Worm (Caenorhabditis elegans): Measurements from ENCODE around the gene F45E4.5.
A peak's percentile ranks its signal among the peaks of the same experiment; 100 is the strongest.

DNA sequence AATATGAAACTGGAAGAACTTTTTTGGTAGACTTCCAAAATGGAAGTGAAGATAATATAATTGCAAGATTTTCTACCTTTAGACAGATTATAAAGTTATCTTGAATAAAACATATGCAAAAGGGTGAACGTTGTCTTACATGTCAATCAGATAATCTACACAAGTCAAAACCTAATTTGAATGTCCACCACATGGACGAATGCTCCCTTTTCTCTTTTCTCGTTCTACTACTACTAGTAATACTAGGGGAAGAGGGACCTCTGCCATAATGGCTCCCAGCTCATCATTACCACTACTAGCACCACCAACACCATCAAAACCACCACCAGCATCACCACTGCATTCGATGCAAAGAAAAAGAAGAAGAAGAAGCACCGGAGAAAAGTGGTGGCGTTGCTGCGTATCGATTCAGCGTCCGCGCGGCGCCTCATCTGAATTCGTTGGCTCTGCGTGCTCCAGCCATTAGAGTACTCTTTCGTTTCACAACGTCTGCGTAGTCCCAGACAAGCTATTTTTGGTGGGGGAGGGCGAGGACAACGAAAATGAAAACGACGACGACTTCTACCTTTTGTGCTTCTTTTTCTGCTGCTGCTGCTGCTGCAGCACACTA is 43.5 kb downstream of the F45E4.5 start:
- TF ChIP-seq dao-5 (tag; optimal IDR thresholded peaks at IDR 0.05) (no peak), him-1 (tag; optimal IDR thresholded peaks at IDR 0.05) (peak; percentile 14)
